Worm (Caenorhabditis elegans): ENCODE data around the gene C25A8.5.

ce11 chrIV:7025835-7026234, 26.5 kb downstream of the C25A8.5 start:
- no peak for TF ChIP-seq W03F9.2 (tag; optimal IDR thresholded peaks at IDR 0.05)
- TF ChIP-seq him-1 (tag; optimal IDR thresholded peaks at IDR 0.05): no peak
- no peak for TF ChIP-seq dao-5 (tag; optimal IDR thresholded peaks at IDR 0.05)
